Worm (Caenorhabditis elegans): ENCODE measurements around the gene pqn-84.

Gene pqn-84

ce11 chrIII:11694975-11695374 is 5.1 kb upstream of the pqn-84 start, which contains the start of gene Y41C4A.22:
Gene Y41C4A.22 (plus strand): TSS chrIII:11695275.
- no peak for TF ChIP-seq nhr-179 (tag; optimal IDR thresholded peaks at IDR 0.05)
- no peak for TF ChIP-seq mcd-1 (GFP tag; IDR thresholded peaks at IDR 0.05)
- TF ChIP-seq attf-6 (GFP tag; IDR thresholded peaks at IDR 0.05) = 0 out of 2 replicates have a peak, but pooled peaks have one; percentile 18
- no peak for TF ChIP-seq pha-4 (tag; optimal IDR thresholded peaks at IDR 0.05)

- TF ChIP-seq B0336.3 (GFP tag; IDR thresholded peaks at IDR 0.05) (no peak), dpl-1 (GFP tag; optimal IDR thresholded peaks at IDR 0.05) (no peak), ama-1 (optimal IDR thresholded peaks at IDR 0.05) (no peak), ama-1 (GFP tag; optimal IDR thresholded peaks at IDR 0.05) (no peak), D2030.7 (GFP tag; IDR thresholded peaks at IDR 0.05) (no peak), hmg-20 (GFP tag; IDR thresholded peaks at IDR 0.05) (no peak), mes-4 (tag; optimal IDR thresholded peaks at IDR 0.05) (no peak), K11D2.4 (GFP tag; IDR thresholded peaks at IDR 0.05) (no peak), T26A5.8 (tag; optimal IDR thresholded peaks at IDR 0.05) (no peak), F55B11.4 (tag; optimal IDR thresholded peaks at IDR 0.05; ENCODE audit: borderline replicate concordance, insufficient read depth) (no peak)
These were observed 3.8 kb upstream of the pqn-84 start, which contains the start of gene Y41C4A.6 for ce11 chrIII:11696273-11696672. Gene Y41C4A.6 (plus strand): TSS chrIII:11696573.

DNA sequence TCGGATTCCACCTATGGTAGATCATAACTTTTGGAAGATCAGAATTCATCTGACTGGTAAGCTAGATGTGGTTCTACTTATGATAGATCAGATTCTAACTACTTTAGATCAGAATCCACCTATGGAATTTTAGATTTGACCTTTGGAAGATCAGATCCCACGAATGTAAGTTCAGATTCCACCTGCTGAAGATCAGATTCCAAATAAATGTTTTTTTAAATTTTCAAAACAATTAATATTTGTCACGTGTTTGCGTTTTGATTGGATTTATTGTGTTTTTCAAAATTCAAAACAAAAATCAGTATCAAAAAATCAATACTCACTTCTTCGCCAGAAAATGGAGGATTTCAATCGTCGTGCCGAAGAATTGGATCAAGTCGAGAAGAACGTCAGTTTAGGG is 1.5 kb upstream of the pqn-84 start, which contains the start of gene Y41C4A.7:
TSS of gene Y41C4A.7 (plus strand) at position 301 of the 400 bp plus-strand sequence.
- TF ChIP-seq nhr-80 (tag; optimal IDR thresholded peaks at IDR 0.05) (no peak), mes-4 (tag; optimal IDR thresholded peaks at IDR 0.05) (no peak), hrde-1 (tag; optimal IDR thresholded peaks at IDR 0.05; ENCODE audit: borderline replicate concordance) (no peak), F49E8.2 (tag; optimal IDR thresholded peaks at IDR 0.05; ENCODE audit: insufficient read depth) (no peak), ccch-3 (GFP tag; optimal IDR thresholded peaks at IDR 0.05) (no peak), ztf-3 (GFP tag; optimal IDR thresholded peaks at IDR 0.05) (no peak), T26A5.8 (tag; optimal IDR thresholded peaks at IDR 0.05) (no peak), ztf-6 (GFP tag; IDR thresholded peaks at IDR 0.05) (no peak), attf-3 (GFP tag; conservative IDR thresholded peaks at IDR 0.05) (no peak), tlf-1 (GFP tag; optimal IDR thresholded peaks at IDR 0.05) (no peak), lir-1 (GFP tag; conservative IDR thresholded peaks at IDR 0.05) (no peak), Y95B8A.8 (GFP tag; IDR thresholded peaks at IDR 0.05) (no peak), lin-54 (GFP tag; optimal IDR thresholded peaks at IDR 0.05) (no peak), hmg-20 (GFP tag; IDR thresholded peaks at IDR 0.05) (no peak), sdz-38 (tag; optimal IDR thresholded peaks at IDR 0.05) (no peak), B0261.1 (tag; optimal IDR thresholded peaks at IDR 0.05) (no peak), ekl-4 (GFP tag; IDR thresholded peaks at IDR 0.05) (no peak), rcor-1 (GFP tag; IDR thresholded peaks at IDR 0.05) (no peak), die-1 (tag; optimal IDR thresholded peaks at IDR 0.05) (no peak), ceh-27 (GFP tag; optimal IDR thresholded peaks at IDR 0.05) (no peak)

ce11 chrIII:11701863-11702262 is 1.8 kb downstream of the pqn-84 start:
- TF ChIP-seq zfh-2 (GFP tag; conservative IDR thresholded peaks at IDR 0.05) (peak; percentile 96), sptf-2 (GFP tag; optimal IDR thresholded peaks at IDR 0.05) (no peak), B0336.3 (GFP tag; IDR thresholded peaks at IDR 0.05) (no peak), ets-4 (GFP tag; optimal IDR thresholded peaks at IDR 0.05) (no peak), pbrm-1 (GFP tag; IDR thresholded peaks at IDR 0.05) (no peak), ceh-27 (GFP tag; optimal IDR thresholded peaks at IDR 0.05) (no peak), ccch-3 (GFP tag; optimal IDR thresholded peaks at IDR 0.05) (no peak), F10E7.11 (tag; optimal IDR thresholded peaks at IDR 0.05) (no peak), aptf-3 (GFP tag; IDR thresholded peaks at IDR 0.05) (no peak), snpc-4 (GFP tag; optimal IDR thresholded peaks at IDR 0.05) (no peak), snpc-4 (tag; optimal IDR thresholded peaks at IDR 0.05) (no peak), bed-1 (GFP tag; IDR thresholded peaks at IDR 0.05) (no peak), D2030.7 (GFP tag; IDR thresholded peaks at IDR 0.05) (0 out of 2 replicates have a peak, but pooled peaks have one; percentile 9), madf-10 (tag; optimal IDR thresholded peaks at IDR 0.05) (no peak), lin-54 (GFP tag; optimal IDR thresholded peaks at IDR 0.05) (no peak), ceh-58 (GFP tag; IDR thresholded peaks at IDR 0.05) (no peak), tlf-1 (GFP tag; optimal IDR thresholded peaks at IDR 0.05) (no peak), F23B12.7 (tag; optimal IDR thresholded peaks at IDR 0.05; ENCODE audit: insufficient read depth) (no peak), F33H1.4 (GFP tag; IDR thresholded peaks at IDR 0.05) (no peak), attf-5 (GFP tag; optimal IDR thresholded peaks at IDR 0.05) (no peak), F37B4.10 (GFP tag; IDR thresholded peaks at IDR 0.05) (no peak)

Measured in whole organism, young adult.